Worm (Caenorhabditis elegans) whole organism, mixed stage, embryonic: ENCODE measurements around the gene pigk-1.

Source experiments
- M03D4.4 ChIP-seq: sonication (generic microtip); optimal IDR thresholded peaks from 2 replicates; lab custom pipeline; 2017; ENCODE audit warnings: mild to moderate bottlenecking, missing genetic modification characterization, missing compliant biosample characterization
- bed-3 ChIP-seq: fragments of 200-800 bp; sonication (Bioruptor generic); optimal IDR thresholded peaks from 3 replicates; lab custom pipeline; 2018; ENCODE audit warnings: mild to moderate bottlenecking, missing genetic modification characterization, moderate library complexity, missing compliant biosample characterization
- blmp-1 ChIP-seq: fragments of 150-350 bp; optimal IDR thresholded peaks from 2 replicates; lab custom pipeline; 2014; ENCODE audit warnings: missing biosample characterization, missing genetic modification characterization
- ceh-39 ChIP-seq: fragments of 150-350 bp; optimal IDR thresholded peaks from 2 replicates; lab custom pipeline; 2014; ENCODE audit warnings: missing biosample characterization, missing genetic modification characterization
- ceh-43 ChIP-seq: fragments of 200-800 bp; sonication (Bioruptor generic); optimal IDR thresholded peaks from 2 replicates; lab custom pipeline; 2018; ENCODE audit warnings: mild to moderate bottlenecking, missing genetic modification characterization, moderate library complexity, missing compliant biosample characterization
- ceh-83 ChIP-seq: fragments of 200-800 bp; sonication (Bioruptor generic); optimal IDR thresholded peaks from 2 replicates; lab custom pipeline; 2018; ENCODE audit warnings: mild to moderate bottlenecking, missing genetic modification characterization, missing compliant biosample characterization
- ces-1 ChIP-seq: fragments of 150-350 bp; optimal IDR thresholded peaks from 2 replicates; lab custom pipeline; 2014; ENCODE audit warnings: missing biosample characterization, missing genetic modification reagents, missing genetic modification characterization
- cnd-1 ChIP-seq: fragments of 200-800 bp; sonication (Bioruptor generic); optimal IDR thresholded peaks from 2 replicates; lab custom pipeline; 2018; ENCODE audit warnings: mild to moderate bottlenecking, missing genetic modification characterization, missing compliant biosample characterization
- drap-1 ChIP-seq: fragments of 200-800 bp; sonication (Bioruptor generic); optimal IDR thresholded peaks from 3 replicates; lab custom pipeline; 2018; ENCODE audit warnings: mild to moderate bottlenecking, missing genetic modification characterization, missing compliant biosample characterization
- elt-1 ChIP-seq: sonication (generic microtip); optimal IDR thresholded peaks from 2 replicates; lab custom pipeline; 2017; ENCODE audit warnings: missing genetic modification characterization, mild to moderate bottlenecking, missing compliant biosample characterization, antibody characterized with exemption, moderate library complexity, borderline replicate concordance; ENCODE audit not compliant: insufficient read depth
- elt-3 ChIP-seq: fragments of 150-350 bp; optimal IDR thresholded peaks from 2 replicates; lab custom pipeline; 2014; ENCODE audit warnings: missing biosample characterization, missing genetic modification characterization
- flh-1 ChIP-seq: fragments of 200-800 bp; sonication (Bioruptor generic); optimal IDR thresholded peaks from 2 replicates; lab custom pipeline; 2018; ENCODE audit warnings: mild to moderate bottlenecking, missing genetic modification characterization, moderate library complexity, missing compliant biosample characterization
- ham-2 ChIP-seq: fragments of 200-800 bp; sonication (Bioruptor generic); optimal IDR thresholded peaks from 2 replicates; lab custom pipeline; 2018; ENCODE audit warnings: mild to moderate bottlenecking, missing genetic modification characterization, missing compliant biosample characterization
- hlh-1 ChIP-seq: fragments of 150-350 bp; optimal IDR thresholded peaks from 2 replicates; lab custom pipeline; 2014; ENCODE audit warnings: missing biosample characterization, missing genetic modification reagents, missing genetic modification characterization
- lin-13 ChIP-seq: fragments of 150-350 bp; optimal IDR thresholded peaks from 2 replicates; lab custom pipeline; 2014; ENCODE audit warnings: missing biosample characterization, missing genetic modification characterization
- lin-32 ChIP-seq: fragments of 200-800 bp; sonication (Bioruptor generic); optimal IDR thresholded peaks from 2 replicates; lab custom pipeline; 2018; ENCODE audit warnings: mild to moderate bottlenecking, missing genetic modification characterization, missing compliant biosample characterization
- lsy-2 ChIP-seq: fragments of 150-350 bp; optimal IDR thresholded peaks from 2 replicates; lab custom pipeline; 2014; ENCODE audit warnings: missing biosample characterization, missing genetic modification characterization
- mab-5 ChIP-seq: fragments of 150-350 bp; optimal IDR thresholded peaks from 2 replicates; lab custom pipeline; 2014; ENCODE audit warnings: missing biosample characterization, missing genetic modification characterization
- mep-1 ChIP-seq: fragments of 150-350 bp; optimal IDR thresholded peaks from 2 replicates; lab custom pipeline; 2017; ENCODE audit warnings: missing biosample characterization, missing genetic modification reagents, missing genetic modification characterization, inconsistent platforms
- mls-2 ChIP-seq: sonication (generic microtip); optimal IDR thresholded peaks from 2 replicates; lab custom pipeline; 2016; ENCODE audit warnings: mild to moderate bottlenecking, missing genetic modification characterization, moderate library complexity, missing compliant biosample characterization
- nhr-12 ChIP-seq: fragments of 150-350 bp; optimal IDR thresholded peaks from 2 replicates; lab custom pipeline; 2014; ENCODE audit warnings: missing biosample characterization, missing genetic modification characterization
- nhr-2 ChIP-seq: fragments of 150-350 bp; optimal IDR thresholded peaks from 2 replicates; lab custom pipeline; 2014; ENCODE audit warnings: missing biosample characterization, missing genetic modification characterization
- nhr-237 ChIP-seq: fragments of 150-350 bp; optimal IDR thresholded peaks from 2 replicates; lab custom pipeline; 2014; ENCODE audit warnings: missing biosample characterization, missing genetic modification characterization
- nhr-28 ChIP-seq: fragments of 150-350 bp; optimal IDR thresholded peaks from 2 replicates; lab custom pipeline; 2014; ENCODE audit warnings: missing biosample characterization, missing genetic modification characterization
- nhr-76 ChIP-seq: sonication (generic microtip); optimal IDR thresholded peaks from 2 replicates; lab custom pipeline; 2017; ENCODE audit warnings: missing biosample characterization, missing genetic modification characterization
- pha-4 ChIP-seq: fragments of 150-350 bp; optimal IDR thresholded peaks from 2 replicates; lab custom pipeline; 2018; ENCODE audit warnings: missing biosample characterization, missing genetic modification reagents, missing genetic modification characterization
- sem-2 ChIP-seq: fragments of 200-800 bp; sonication (Bioruptor generic); optimal IDR thresholded peaks from 2 replicates; lab custom pipeline; 2018; ENCODE audit warnings: mild to moderate bottlenecking, missing genetic modification characterization, missing compliant biosample characterization
- snpc-4 ChIP-seq: fragments of 150-350 bp; optimal IDR thresholded peaks from 2 replicates; lab custom pipeline; 2014; ENCODE audit warnings: missing biosample characterization, missing genetic modification characterization
- sptf-1 ChIP-seq: sonication (generic microtip); optimal IDR thresholded peaks from 2 replicates; lab custom pipeline; 2017; ENCODE audit warnings: mild to moderate bottlenecking, missing genetic modification characterization, moderate library complexity, missing compliant biosample characterization
- tbx-8 ChIP-seq: fragments of 200-800 bp; sonication (Bioruptor generic); optimal IDR thresholded peaks from 2 replicates; lab custom pipeline; 2018; ENCODE audit warnings: mild to moderate bottlenecking, missing genetic modification characterization, moderate library complexity, missing compliant biosample characterization
- unc-120 ChIP-seq: sonication (generic microtip); optimal IDR thresholded peaks from 2 replicates; lab custom pipeline; 2017; ENCODE audit warnings: missing genetic modification characterization, missing compliant biosample characterization; ENCODE audit not compliant: poor library complexity, severe bottlenecking
- unc-39 ChIP-seq: fragments of 150-350 bp; optimal IDR thresholded peaks from 2 replicates; lab custom pipeline; 2014; ENCODE audit warnings: missing biosample characterization, missing genetic modification characterization
- unc-62 ChIP-seq: fragments of 150-350 bp; optimal IDR thresholded peaks from 2 replicates; lab custom pipeline; 2014; ENCODE audit warnings: missing biosample characterization, missing genetic modification reagents, missing genetic modification characterization
- zip-8 ChIP-seq: fragments of 150-350 bp; optimal IDR thresholded peaks from 2 replicates; lab custom pipeline; 2014; ENCODE audit warnings: missing biosample characterization, missing genetic modification characterization
- ztf-11 ChIP-seq: fragments of 150-350 bp; optimal IDR thresholded peaks from 2 replicates; lab custom pipeline; 2014; ENCODE audit warnings: missing biosample characterization, missing genetic modification characterization

pigk-1 gene

ce11 chrIV:11125200-11125599 lies 15.4 kb upstream of the pigk-1 start:
- no peak for TF ChIP-seq nhr-76 (tag; lab: Kevin White, UChicago)
- TF ChIP-seq unc-120 (tag; lab: Kevin White, UChicago): peak; percentile 63
- no peak for TF ChIP-seq ces-1
- peak; percentile 43 for TF ChIP-seq lsy-2 (tag; lab: Kevin White, UChicago)
- peak; percentile 41 for TF ChIP-seq pha-4
- TF ChIP-seq sptf-1 (tag; lab: Kevin White, UChicago): no peak
- TF ChIP-seq lin-13 (tag; lab: Kevin White, UChicago): peak; percentile 38
- no peak for TF ChIP-seq tbx-8 (GFP tag; lab: Kevin White, UChicago)
- TF ChIP-seq mls-2 (tag; lab: Kevin White, UChicago): peak; percentile 46
- TF ChIP-seq lin-32 (GFP tag; lab: Kevin White, UChicago): no peak
- TF ChIP-seq mep-1 (tag; lab: Kevin White, UChicago): no peak

ce11 chrIV:11124674-11125073 lies 14.9 kb upstream of the pigk-1 start, which contains the start of gene spo-11:
Gene spo-11, minus strand, starts transcription at chrIV:11124862.
- TF ChIP-seq hlh-1 (no peak), bed-3 (GFP tag; lab: Kevin White, UChicago) (no peak), cnd-1 (no peak), blmp-1 (no peak), ham-2 (GFP tag; lab: Kevin White, UChicago) (no peak), nhr-2 (tag; lab: Kevin White, UChicago) (no peak), unc-120 (tag; lab: Kevin White, UChicago) (no peak), elt-3 (no peak), mls-2 (tag; lab: Kevin White, UChicago) (no peak), sptf-1 (tag; lab: Kevin White, UChicago) (no peak), unc-39 (tag; lab: Kevin White, UChicago) (no peak), M03D4.4 (no peak), elt-1 (tag; lab: Kevin White, UChicago) (no peak), zip-8 (no peak), lin-13 (tag; lab: Kevin White, UChicago) (no peak), drap-1 (no peak), nhr-28 (no peak), ztf-11 (tag; lab: Kevin White, UChicago) (no peak)

- TF ChIP-seq ham-2 (GFP tag; lab: Kevin White, UChicago) (peak; percentile 74), ceh-83 (GFP tag; lab: Kevin White, UChicago) (no peak), sem-2 (no peak), cnd-1 (no peak), unc-62 (GFP tag; lab: Kevin White, UChicago) (no peak), lsy-2 (tag; lab: Kevin White, UChicago) (no peak), nhr-2 (tag; lab: Kevin White, UChicago) (peak; percentile 50), blmp-1 (no peak), pha-4 (peak; percentile 10), sptf-1 (tag; lab: Kevin White, UChicago) (no peak), unc-39 (tag; lab: Kevin White, UChicago) (no peak), drap-1 (no peak), nhr-12 (tag; lab: Kevin White, UChicago) (no peak), ces-1 (no peak), ztf-11 (tag; lab: Kevin White, UChicago) (no peak), flh-1 (no peak), elt-1 (tag; lab: Kevin White, UChicago) (peak; percentile 95), elt-3 (no peak)
These were observed 10.2 kb upstream of the pigk-1 start for ce11 chrIV:11119972-11120562.

- peak; percentile 74 for TF ChIP-seq mls-2 (tag; lab: Kevin White, UChicago)
- TF ChIP-seq ham-2 (GFP tag; lab: Kevin White, UChicago): peak; percentile 79
- no peak for TF ChIP-seq zip-8
- TF ChIP-seq snpc-4 (tag; lab: Kevin White, UChicago): no peak
- no peak for TF ChIP-seq lin-32 (GFP tag; lab: Kevin White, UChicago)
- TF ChIP-seq unc-39 (tag; lab: Kevin White, UChicago): no peak
- peak; percentile 73 for TF ChIP-seq pha-4
- peak; percentile 62 for TF ChIP-seq M03D4.4
- peak; percentile 98 for TF ChIP-seq unc-120 (tag; lab: Kevin White, UChicago)
- no peak for TF ChIP-seq elt-1 (tag; lab: Kevin White, UChicago)
- TF ChIP-seq tbx-8 (GFP tag; lab: Kevin White, UChicago): no peak
- TF ChIP-seq unc-62 (GFP tag; lab: Kevin White, UChicago): peak; percentile 31
- TF ChIP-seq elt-3: no peak
- no peak for TF ChIP-seq nhr-28
- peak; percentile 58 for TF ChIP-seq cnd-1
- peak; percentile 60 for TF ChIP-seq drap-1
- peak; percentile 18 for TF ChIP-seq ztf-11 (tag; lab: Kevin White, UChicago)
- TF ChIP-seq nhr-12 (tag; lab: Kevin White, UChicago): no peak
- TF ChIP-seq lin-13 (tag; lab: Kevin White, UChicago): peak; percentile 88
- peak; percentile 50 for TF ChIP-seq nhr-237 (tag; lab: Kevin White, UChicago)
- peak; percentile 60 for TF ChIP-seq hlh-1
- TF ChIP-seq lsy-2 (tag; lab: Kevin White, UChicago): peak; percentile 87
- peak; percentile 88 for TF ChIP-seq ces-1
- TF ChIP-seq nhr-76 (tag; lab: Kevin White, UChicago): no peak
- no peak for TF ChIP-seq bed-3 (GFP tag; lab: Kevin White, UChicago)
- peak; percentile 85 for TF ChIP-seq ceh-39 (tag; lab: Kevin White, UChicago)
- TF ChIP-seq blmp-1: no peak
- TF ChIP-seq nhr-2 (tag; lab: Kevin White, UChicago): peak; percentile 57
- TF ChIP-seq sptf-1 (tag; lab: Kevin White, UChicago): peak; percentile 79
- TF ChIP-seq flh-1: no peak
- no peak for TF ChIP-seq ceh-83 (GFP tag; lab: Kevin White, UChicago)
- peak; percentile 38 for TF ChIP-seq ceh-43 (GFP tag; lab: Kevin White, UChicago)
- TF ChIP-seq sem-2: no peak
- peak; percentile 93 for TF ChIP-seq mep-1 (tag; lab: Kevin White, UChicago)
- no peak for TF ChIP-seq mab-5 (tag; lab: Kevin White, UChicago)
These were observed 9.1 kb upstream of the pigk-1 start, which contains the start of the genes imp-2 and enpl-1 for ce11 chrIV:11118837-11119491. Gene imp-2, minus strand, starts transcription at chrIV:11118887. Gene enpl-1, plus strand, starts transcription at chrIV:11119298.
